Worm (Caenorhabditis elegans): ENCODE data around the gene fip-5.

The fip-5 gene

ce11 chrX:10340044-10340443, 37.5 kb downstream of the fip-5 start:
- TF ChIP-seq nhr-10 (tag; optimal IDR thresholded peaks at IDR 0.05), result peak; percentile 17
- no peak for TF ChIP-seq duxl-1 (tag; optimal IDR thresholded peaks at IDR 0.05; ENCODE audit: poor library complexity)
- no peak for TF ChIP-seq zfp-2 (tag; optimal IDR thresholded peaks at IDR 0.05)
- peak; percentile 72 for TF ChIP-seq pqm-1 (tag; optimal IDR thresholded peaks at IDR 0.05)
- TF ChIP-seq lin-13 (GFP tag; optimal IDR thresholded peaks at IDR 0.05), result no peak
- no peak for TF ChIP-seq daf-16 (GFP tag; optimal IDR thresholded peaks at IDR 0.05)
- TF ChIP-seq daf-16 (tag; optimal IDR thresholded peaks at IDR 0.05), result peak; percentile 34
- no peak for TF ChIP-seq daf-12 (tag; optimal IDR thresholded peaks at IDR 0.05)
- peak; percentile 46 for TF ChIP-seq hlh-11 (tag; optimal IDR thresholded peaks at IDR 0.05)
- peak in 1 of 2 experiments; percentile 26 for TF ChIP-seq unc-62 (GFP tag; optimal IDR thresholded peaks at IDR 0.05 in 1 of 2)
- TF ChIP-seq unc-62 (tag; optimal IDR thresholded peaks at IDR 0.05), result no peak
- TF ChIP-seq mxl-3 (GFP tag; optimal IDR thresholded peaks at IDR 0.05), result peak; percentile 20
- TF ChIP-seq dmd-6 (GFP tag; IDR thresholded peaks at IDR 0.05), result peak; percentile 41; the same call in 1 of the 2 replicates

DNA sequence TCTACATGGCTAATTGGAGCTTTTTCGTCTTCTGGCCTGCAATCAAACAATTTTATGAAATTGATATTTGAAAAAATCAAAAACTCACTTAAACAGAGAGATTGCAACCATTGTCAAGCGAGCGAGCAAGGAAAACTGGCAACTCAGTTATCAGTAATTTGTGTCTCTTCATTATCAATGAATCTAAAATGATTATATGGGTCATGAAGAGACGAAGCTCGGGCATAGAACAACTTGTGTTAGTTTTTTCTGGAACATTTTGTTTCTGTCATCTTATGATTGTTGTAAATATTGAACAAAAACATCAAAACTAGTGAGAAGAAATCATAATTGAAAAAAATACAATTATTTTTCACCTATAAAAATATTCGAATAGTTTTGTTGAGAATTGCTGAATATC, 38.4 kb downstream of the fip-5 start, which contains the start of gene R07E3.1:
TSS of gene R07E3.1 (minus strand) at position 176 of the 400 bp plus-strand sequence.
- TF ChIP-seq ceh-32 (tag; optimal IDR thresholded peaks at IDR 0.05; ENCODE audit: poor library complexity) (no peak), F10B5.3 (tag; optimal IDR thresholded peaks at IDR 0.05) (no peak), Y5F2A.4 (GFP tag; optimal IDR thresholded peaks at IDR 0.05) (no peak), mep-1 (tag; optimal IDR thresholded peaks at IDR 0.05) (no peak), hlh-11 (tag; optimal IDR thresholded peaks at IDR 0.05) (peak; percentile 49), lin-39 (tag; optimal IDR thresholded peaks at IDR 0.05) (no peak), daf-16 (GFP tag; optimal IDR thresholded peaks at IDR 0.05) (no peak), daf-16 (tag; optimal IDR thresholded peaks at IDR 0.05) (peak; percentile 88), unc-39 (tag; optimal IDR thresholded peaks at IDR 0.05) (no peak), saeg-2 (GFP tag; IDR thresholded peaks at IDR 0.05) (no peak), pqm-1 (tag; optimal IDR thresholded peaks at IDR 0.05) (peak; percentile 49), hlh-30 (tag; optimal IDR thresholded peaks at IDR 0.05; ENCODE audit: insufficient read depth) (peak; percentile 43), daf-8 (GFP tag; IDR thresholded peaks at IDR 0.05) (no peak), nhr-28 (tag; optimal IDR thresholded peaks at IDR 0.05) (peak; percentile 53), lin-13 (GFP tag; optimal IDR thresholded peaks at IDR 0.05) (no peak), jun-1 (tag; optimal IDR thresholded peaks at IDR 0.05) (no peak), mdt-29 (GFP tag; IDR thresholded peaks at IDR 0.05) (no peak), egl-27 (tag; optimal IDR thresholded peaks at IDR 0.05) (no peak), nhr-111 (GFP tag; optimal IDR thresholded peaks at IDR 0.05) (no peak), ceh-82 (tag; optimal IDR thresholded peaks at IDR 0.05) (no peak), aly-2 (tag; optimal IDR thresholded peaks at IDR 0.05) (no peak), unc-62 (GFP tag; optimal IDR thresholded peaks at IDR 0.05 in 1 of 2) (no peak), unc-62 (tag; optimal IDR thresholded peaks at IDR 0.05) (no peak), zip-2 (tag; optimal IDR thresholded peaks at IDR 0.05) (no peak), sdz-12 (GFP tag; optimal IDR thresholded peaks at IDR 0.05) (no peak), Y48G9A.11 (GFP tag; IDR thresholded peaks at IDR 0.05) (no peak), lin-1 (GFP tag; IDR thresholded peaks at IDR 0.05) (no peak), zag-1 (tag; optimal IDR thresholded peaks at IDR 0.05) (no peak), ctbp-1 (GFP tag; IDR thresholded peaks at IDR 0.05) (no peak), vab-7 (GFP tag; IDR thresholded peaks at IDR 0.05) (no peak), lsy-2 (tag; optimal IDR thresholded peaks at IDR 0.05) (no peak), tra-1 (GFP tag; IDR thresholded peaks at IDR 0.05) (no peak), nhr-102 (tag; optimal IDR thresholded peaks at IDR 0.05) (no peak), F44E2.7 (GFP tag; IDR thresholded peaks at IDR 0.05) (no peak), nhr-6 (tag; optimal IDR thresholded peaks at IDR 0.05) (no peak), nhr-237 (tag; optimal IDR thresholded peaks at IDR 0.05) (no peak), gei-8 (GFP tag; optimal IDR thresholded peaks at IDR 0.05) (no peak), pha-4 (GFP tag; IDR thresholded peaks at IDR 0.05) (no peak), pha-4 (tag; optimal IDR thresholded peaks at IDR 0.05) (no peak), dmd-9 (GFP tag; IDR thresholded peaks at IDR 0.05) (no peak), mdl-1 (tag; optimal IDR thresholded peaks at IDR 0.05) (no peak), duxl-1 (tag; optimal IDR thresholded peaks at IDR 0.05; ENCODE audit: poor library complexity) (no peak), dve-1 (tag; optimal IDR thresholded peaks at IDR 0.05; ENCODE audit: insufficient read depth) (peak; percentile 71), madf-9 (GFP tag; conservative IDR thresholded peaks at IDR 0.05) (no peak), nhr-77 (tag; optimal IDR thresholded peaks at IDR 0.05) (peak; percentile 9), zfp-2 (tag; optimal IDR thresholded peaks at IDR 0.05) (no peak)
